Worm (Caenorhabditis elegans) whole organism, young adult: ENCODE data around the gene C14A4.9.

Experiments used
- atf-7 ChIP-seq: sonication (generic microtip); optimal IDR thresholded peaks from 2 replicates; lab custom pipeline; 2017; ENCODE audit warnings: mild to moderate bottlenecking, missing genetic modification characterization, missing compliant biosample characterization
- nhr-80 ChIP-seq: sonication (generic microtip); optimal IDR thresholded peaks from 2 replicates; lab custom pipeline; 2016; ENCODE audit warnings: missing genetic modification characterization, missing compliant biosample characterization
- ztf-26 ChIP-seq: sonication (generic microtip); optimal IDR thresholded peaks from 2 replicates; lab custom pipeline; 2017; ENCODE audit warnings: missing genetic modification characterization, missing compliant biosample characterization

C14A4.9 gene

ce11 chrII:10646901-10647566 lies 47.9 kb downstream of the C14A4.9 start, which contains the start of gene M28.10:
M28.10 (plus strand) TSS chrII:10647516.
- peak; percentile 45 for TF ChIP-seq nhr-80 (tag; lab: Kevin White, UChicago)
- peak; percentile 24 for TF ChIP-seq atf-7 (tag; lab: Kevin White, UChicago)
- TF ChIP-seq ztf-26 (tag; lab: Kevin White, UChicago), result no peak
